Worm (Caenorhabditis elegans) whole organism, L2 larva: ENCODE results near the gene C04G2.5.

Experiments
- ama-1 ChIP-seq: fragments of 150-350 bp; optimal IDR thresholded peaks from 2 replicates; lab custom pipeline; 2018; ENCODE audit warnings: inconsistent platforms
- blmp-1 ChIP-seq: sonication (generic microtip); optimal IDR thresholded peaks from 2 replicates; lab custom pipeline; 2017; ENCODE audit warnings: missing genetic modification characterization, mild to moderate bottlenecking, missing compliant biosample characterization, antibody characterized with exemption, moderate library complexity; ENCODE audit not compliant: insufficient read depth
- ceh-16 ChIP-seq: fragments of 150-350 bp; optimal IDR thresholded peaks from 2 replicates; lab custom pipeline; 2014; ENCODE audit warnings: missing biosample characterization, missing genetic modification characterization
- dmd-4 ChIP-seq: sonication (generic microtip); optimal IDR thresholded peaks from 2 replicates; lab custom pipeline; 2017; ENCODE audit warnings: missing biosample characterization, missing genetic modification characterization
- lsy-2 ChIP-seq, 2 experiments: fragments of 150-350 bp in 1 of 2; sonication (generic microtip) in 1 of 2; optimal IDR thresholded peaks; 2 replicates each; lab custom pipeline; 2014 to 2017; ENCODE audit warnings: missing biosample characterization in 2 of 2, missing genetic modification characterization in 2 of 2
- nhr-10 ChIP-seq: sonication (generic microtip); optimal IDR thresholded peaks from 2 replicates; lab custom pipeline; 2017; ENCODE audit warnings: missing biosample characterization, missing genetic modification characterization
- nhr-21 ChIP-seq: fragments of 150-350 bp; optimal IDR thresholded peaks from 2 replicates; lab custom pipeline; 2014; ENCODE audit warnings: missing biosample characterization, missing genetic modification characterization
- nhr-77 ChIP-seq: fragments of 150-350 bp; optimal IDR thresholded peaks from 2 replicates; lab custom pipeline; 2014; ENCODE audit warnings: missing biosample characterization, missing genetic modification characterization
- sem-4 ChIP-seq: fragments of 150-350 bp; optimal IDR thresholded peaks from 2 replicates; lab custom pipeline; 2014; ENCODE audit warnings: missing biosample characterization, missing genetic modification reagents, missing genetic modification characterization
- sma-9 ChIP-seq, 2 experiments: fragments of 150-350 bp in 1 of 2; sonication (generic microtip) in 1 of 2; optimal IDR thresholded peaks; 2 replicates each; lab custom pipeline; 2014 to 2016; ENCODE audit warnings: missing genetic modification characterization in 2 of 2, mild to moderate bottlenecking in 1 of 2, missing biosample characterization in 1 of 2, missing compliant biosample characterization in 1 of 2, missing genetic modification reagents in 1 of 2, moderate library complexity in 1 of 2

DNA sequence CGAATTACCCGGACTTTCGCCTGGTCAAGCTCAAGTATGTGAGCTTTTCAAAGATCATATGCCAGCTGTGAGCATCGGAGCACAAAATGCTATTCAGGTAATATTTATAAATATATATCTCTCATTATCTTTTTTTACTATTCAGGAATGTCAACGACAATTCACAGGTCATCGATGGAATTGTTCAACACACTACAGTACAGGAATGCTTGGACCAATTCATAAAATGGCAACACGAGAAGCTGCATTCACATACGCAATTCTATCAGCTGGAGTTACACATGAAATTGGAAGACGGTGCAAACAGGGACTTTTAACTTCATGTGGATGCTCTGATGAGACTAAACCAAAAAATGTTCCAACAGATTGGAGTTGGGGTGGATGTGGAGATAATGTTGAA lies 26.8 kb downstream of the C04G2.5 start:
- TF ChIP-seq ama-1 (lab: Kevin White, UChicago) = no peak
- TF ChIP-seq nhr-10 (tag; lab: Kevin White, UChicago) = no peak
- TF ChIP-seq sem-4 (tag; lab: Kevin White, UChicago) = no peak
- no peak for TF ChIP-seq nhr-77 (tag; lab: Kevin White, UChicago)
- TF ChIP-seq blmp-1 (tag; lab: Kevin White, UChicago) = no peak
- no peak for TF ChIP-seq dmd-4 (tag; lab: Kevin White, UChicago)
- TF ChIP-seq nhr-21 = no peak
- TF ChIP-seq sma-9 (GFP tag; optimal IDR thresholded peaks at IDR 0.05; lab: Kevin White, UChicago) = no peak
- TF ChIP-seq sma-9 (tag; optimal IDR thresholded peaks at IDR 0.05; lab: Kevin White, UChicago) = no peak
- TF ChIP-seq lsy-2 (tag; optimal IDR thresholded peaks at IDR 0.05; lab: Kevin White, UChicago) = no peak
- TF ChIP-seq ceh-16 (tag; lab: Kevin White, UChicago) = no peak
